Fruit fly (Drosophila melanogaster) whole organism, embryonic: ENCODE measurements around the gene Gr64d.

Experiments used
- Aef1 ChIP-seq: fragments of 200-800 bp; sonication (Bioruptor generic); IDR thresholded peaks from 3 replicates; pipeline ENCODE4 v1.3.6; 2022; ENCODE audit warnings: missing biosample characterization, missing genetic modification characterization
- Blimp-1 ChIP-seq: fragments of 200-800 bp; sonication (Bioruptor generic); optimal IDR thresholded peaks from 3 replicates; lab custom pipeline; 2018; ENCODE audit warnings: missing biosample characterization, missing genetic modification characterization, mild to moderate bottlenecking, moderate library complexity, missing genetic modification reagents
- C15 ChIP-seq: fragments of 200-800 bp; sonication (Bioruptor generic); IDR thresholded peaks from 3 replicates; pipeline ENCODE4 v1.3.6; 2022; ENCODE audit warnings: missing biosample characterization, missing genetic modification characterization
- CG10565 ChIP-seq: fragments of 200-800 bp; sonication (Bioruptor generic); optimal IDR thresholded peaks from 3 replicates; lab custom pipeline; 2016; ENCODE audit warnings: missing biosample characterization, mild to moderate bottlenecking, missing genetic modification characterization
- CG10979 ChIP-seq: fragments of 200-800 bp; sonication (Bioruptor generic); optimal IDR thresholded peaks from 2 replicates; lab custom pipeline; 2018; ENCODE audit warnings: missing biosample characterization, mild to moderate bottlenecking, missing genetic modification characterization, moderate library complexity
- CG11247 ChIP-seq: fragments of 200-800 bp; sonication (Bioruptor generic); IDR thresholded peaks from 2 replicates; pipeline ENCODE4 v1.3.6; 2022; ENCODE audit warnings: missing biosample characterization, missing genetic modification characterization
- CG11504 ChIP-seq: fragments of 200-800 bp; sonication (Bioruptor generic); optimal IDR thresholded peaks from 3 replicates; lab custom pipeline; 2019; ENCODE audit warnings: missing biosample characterization, mild to moderate bottlenecking, missing genetic modification characterization, moderate library complexity
- CG12942 ChIP-seq: fragments of 200-800 bp; sonication (Bioruptor generic); optimal IDR thresholded peaks from 3 replicates; lab custom pipeline; 2016; ENCODE audit warnings: missing biosample characterization, missing genetic modification characterization
- CG13424 ChIP-seq: fragments of 200-800 bp; sonication (Bioruptor generic); optimal IDR thresholded peaks from 2 replicates; lab custom pipeline; 2019; ENCODE audit warnings: missing biosample characterization, mild to moderate bottlenecking, missing genetic modification characterization, moderate library complexity
- CG1792 ChIP-seq: fragments of 200-800 bp; sonication (Bioruptor generic); optimal IDR thresholded peaks from 2 replicates; lab custom pipeline; 2016; ENCODE audit warnings: missing biosample characterization, missing genetic modification characterization
- CG18262 ChIP-seq: fragments of 200-800 bp; optimal IDR thresholded peaks from 3 replicates; lab custom pipeline; 2019; ENCODE audit warnings: missing biosample characterization, mild to moderate bottlenecking, missing genetic modification characterization, moderate library complexity
- CG2199 ChIP-seq: fragments of 200-800 bp; sonication (Bioruptor generic); IDR thresholded peaks from 3 replicates; pipeline ENCODE4 v1.3.6; 2022; ENCODE audit warnings: missing biosample characterization, missing genetic modification characterization
- CG30403 ChIP-seq: fragments of 200-800 bp; sonication (Bioruptor generic); optimal IDR thresholded peaks from 3 replicates; lab custom pipeline; 2016; ENCODE audit warnings: missing biosample characterization, missing genetic modification characterization
- CG31388 ChIP-seq: fragments of 200-800 bp; sonication (Bioruptor generic); optimal IDR thresholded peaks from 2 replicates; lab custom pipeline; 2016; ENCODE audit warnings: missing biosample characterization, missing genetic modification characterization
- CG3726 ChIP-seq: fragments of 200-800 bp; sonication (Bioruptor generic); IDR thresholded peaks from 3 replicates; pipeline ENCODE4, ENCODE4 v1.3.6; 2022; ENCODE audit warnings: missing biosample characterization, missing genetic modification characterization
- CG4360 ChIP-seq: fragments of 200-800 bp; sonication (Bioruptor generic); IDR thresholded peaks from 2 replicates; pipeline ENCODE4 v1.3.6; 2022; ENCODE audit warnings: missing biosample characterization, missing genetic modification characterization
- CG5245 ChIP-seq: fragments of 200-800 bp; sonication (Bioruptor generic); optimal IDR thresholded peaks from 3 replicates; lab custom pipeline; 2016; ENCODE audit warnings: missing biosample characterization, missing genetic modification characterization
- CG8290 ChIP-seq, 3 experiments: fragments of 200-800 bp; sonication (Bioruptor generic); optimal IDR thresholded peaks; 2 replicates each; lab custom pipeline; 2016 to 2019; ENCODE audit warnings: missing biosample characterization in 3 of 3, missing genetic modification characterization in 3 of 3, mild to moderate bottlenecking in 2 of 3, moderate library complexity in 1 of 3
- CG8388 ChIP-seq: fragments of 200-800 bp; sonication (Bioruptor generic); optimal IDR thresholded peaks from 2 replicates; lab custom pipeline; 2019; ENCODE audit warnings: missing biosample characterization, mild to moderate bottlenecking, missing genetic modification characterization, moderate library complexity
- CG9437 ChIP-seq: fragments of 200-800 bp; sonication (Bioruptor generic); optimal IDR thresholded peaks from 2 replicates; lab custom pipeline; 2018; ENCODE audit warnings: missing biosample characterization, mild to moderate bottlenecking, missing genetic modification characterization
- D19B ChIP-seq: fragments of 200-800 bp; sonication (Bioruptor generic); optimal IDR thresholded peaks from 2 replicates; lab custom pipeline; 2017; ENCODE audit warnings: missing biosample characterization, mild to moderate bottlenecking, missing genetic modification characterization
- Dad ChIP-seq: fragments of 200-800 bp; sonication (Bioruptor generic); optimal IDR thresholded peaks from 3 replicates; lab custom pipeline; 2016; ENCODE audit warnings: missing biosample characterization, missing genetic modification characterization
- H15 ChIP-seq: fragments of 200-800 bp; sonication (Bioruptor generic); IDR thresholded peaks from 3 replicates; pipeline ENCODE4 v1.3.6; 2022; ENCODE audit warnings: missing biosample characterization, missing genetic modification characterization
- H2.0 ChIP-seq: fragments of 200-800 bp; sonication (Bioruptor generic); IDR thresholded peaks from 2 replicates; pipeline ENCODE4 v1.3.6; 2022; ENCODE audit warnings: missing biosample characterization, missing genetic modification characterization
- Hand ChIP-seq: fragments of 200-800 bp; sonication (Bioruptor generic); optimal IDR thresholded peaks from 2 replicates; lab custom pipeline; 2017; ENCODE audit warnings: mild to moderate bottlenecking, missing biosample characterization, missing genetic modification reagents, missing genetic modification characterization
- Hr51 ChIP-seq, 2 experiments: fragments of 200-800 bp; sonication (Bioruptor generic); optimal IDR thresholded peaks; 2 replicates in 1 of 2; 3 replicates in 1 of 2; lab custom pipeline; 2016 to 2018; ENCODE audit warnings: missing biosample characterization in 2 of 2, missing genetic modification characterization in 2 of 2, mild to moderate bottlenecking in 1 of 2, moderate library complexity in 1 of 2
- Med ChIP-seq: fragments of 200-800 bp; sonication (Bioruptor generic); peaks from one replicate; lab custom pipeline; 2016; ENCODE audit warnings: missing biosample characterization, missing genetic modification characterization, mild to moderate bottlenecking, inconsistent platforms, moderate library complexity
- Side ChIP-seq: fragments of 200-800 bp; sonication (Bioruptor generic); optimal IDR thresholded peaks from 2 replicates; lab custom pipeline; 2016; ENCODE audit warnings: missing biosample characterization, missing genetic modification characterization
- Spps ChIP-seq: fragments of 200-800 bp; sonication (Bioruptor generic); optimal IDR thresholded peaks from 2 replicates; lab custom pipeline; 2018; ENCODE audit warnings: missing biosample characterization, mild to moderate bottlenecking, missing genetic modification characterization
- Ssrp ChIP-seq: fragments of 200-800 bp; sonication (Bioruptor generic); optimal IDR thresholded peaks from 2 replicates; lab custom pipeline; 2018; ENCODE audit warnings: missing biosample characterization, mild to moderate bottlenecking, missing genetic modification characterization, moderate library complexity
- Usf ChIP-seq: fragments of 200-800 bp; sonication (Bioruptor generic); optimal IDR thresholded peaks from 2 replicates; lab custom pipeline; 2017; ENCODE audit warnings: missing genotype, missing biosample characterization, missing genetic modification characterization
- disco-r ChIP-seq: fragments of 200-800 bp; sonication (Bioruptor generic); optimal IDR thresholded peaks from 2 replicates; lab custom pipeline; 2016; ENCODE audit warnings: missing biosample characterization, missing genetic modification characterization
- dmrt99B ChIP-seq: fragments of 200-800 bp; sonication (Bioruptor generic); optimal IDR thresholded peaks from 2 replicates; lab custom pipeline; 2018; ENCODE audit warnings: missing biosample characterization, mild to moderate bottlenecking, missing genetic modification characterization, moderate library complexity
- hkb ChIP-seq, 2 experiments: fragments of 200-800 bp in 1 of 2; fragments of >200 bp in 1 of 2; sonication (Bioruptor generic) in 1 of 2; IDR thresholded peaks in 1 of 2; optimal IDR thresholded peaks in 1 of 2; 2 replicates each; pipeline versions ENCODE4 v1.3.6 to Lab custom; 2017 to 2022; ENCODE audit warnings: missing biosample characterization in 1 of 2, missing genetic modification characterization in 1 of 2
- kah ChIP-seq: fragments of 200-800 bp; sonication (Bioruptor generic); optimal IDR thresholded peaks from 2 replicates; lab custom pipeline; 2018; ENCODE audit warnings: missing biosample characterization, mild to moderate bottlenecking, missing genetic modification characterization
- lmd ChIP-seq: fragments of 200-800 bp; sonication (Bioruptor generic); IDR thresholded peaks from 2 replicates; pipeline ENCODE4 v1.3.6; 2022; ENCODE audit warnings: missing biosample characterization, missing genetic modification characterization
- onecut ChIP-seq: fragments of 200-800 bp; sonication (Bioruptor generic); IDR thresholded peaks from 2 replicates; pipeline ENCODE4 v1.3.6; 2022; ENCODE audit warnings: missing biosample characterization, missing genetic modification characterization
- p53 ChIP-seq: fragments of 200-800 bp; sonication (Bioruptor generic); optimal IDR thresholded peaks from 2 replicates; lab custom pipeline; 2016; ENCODE audit warnings: missing biosample characterization, missing genetic modification characterization
- psq ChIP-seq: fragments of 200-800 bp; sonication (Bioruptor generic); optimal IDR thresholded peaks from 2 replicates; lab custom pipeline; 2017; ENCODE audit warnings: missing biosample characterization, missing genetic modification characterization
- seq ChIP-seq: fragments of 200-800 bp; sonication (Bioruptor generic); IDR thresholded peaks from 2 replicates; pipeline ENCODE4 v1.3.6; 2022; ENCODE audit warnings: missing biosample characterization, missing genetic modification characterization
- slou ChIP-seq: fragments of 200-800 bp; sonication (Bioruptor generic); optimal IDR thresholded peaks from 3 replicates; lab custom pipeline; 2016; ENCODE audit warnings: missing biosample characterization, missing genetic modification characterization
- unc-4 ChIP-seq: fragments of 200-800 bp; sonication (Bioruptor generic); IDR thresholded peaks from 2 replicates; pipeline ENCODE4 v1.3.6; 2022; ENCODE audit warnings: missing biosample characterization, missing genetic modification characterization; ENCODE audit not compliant: partially characterized antibody
- zen ChIP-seq: fragments of 200-800 bp; sonication (Bioruptor generic); optimal IDR thresholded peaks from 3 replicates; lab custom pipeline; 2018; ENCODE audit warnings: missing biosample characterization, mild to moderate bottlenecking, missing genetic modification characterization, moderate library complexity

Gene Gr64d

DNA sequence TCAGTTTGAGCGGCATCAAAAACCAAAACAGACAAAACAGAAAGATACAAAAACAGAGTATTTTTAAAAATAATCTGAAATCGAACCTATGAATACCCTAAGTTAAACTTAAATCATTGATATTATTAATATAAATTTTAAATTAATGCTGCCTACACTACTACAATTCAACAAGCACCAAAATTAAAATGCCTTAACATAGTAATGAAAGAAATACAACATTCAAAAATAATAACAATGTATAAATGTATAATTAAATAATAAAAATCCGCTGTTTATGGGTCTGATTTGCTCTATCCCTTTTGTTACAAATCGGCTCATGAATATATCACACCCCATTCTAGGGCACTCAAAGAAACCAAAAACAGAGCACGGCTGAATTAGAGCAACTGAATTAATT lies 17.2 kb downstream of the Gr64d start (continued):
- TF ChIP-seq lmd (GFP tag; lab: Robert Waterston, UW) (0 out of 2 replicates have a peak, but pooled peaks have one; percentile 21), onecut (GFP tag; lab: Robert Waterston, UW) (no peak), D19B (GFP tag; lab: Kevin White, UChicago) (peak; percentile 13), CG30403 (GFP tag; lab: Kevin White, UChicago) (peak; percentile 11), p53 (GFP tag; lab: Kevin White, UChicago) (no peak), CG3726 (no peak), psq (GFP tag; lab: Kevin White, UChicago) (no peak), CG2199 (GFP tag; lab: Robert Waterston, UW) (no peak), Usf (GFP tag; lab: Kevin White, UChicago) (no peak), H15 (GFP tag; lab: Robert Waterston, UW) (no peak), Hr51 (GFP tag; optimal IDR thresholded peaks at IDR 0.05; lab: Kevin White, UChicago) (peak in 1 of 2 experiments; percentile 48), CG31388 (no peak), H2.0 (GFP tag; lab: Robert Waterston, UW) (no peak), Blimp-1 (GFP tag; lab: Kevin White, UChicago) (peak; percentile 14), Med (GFP tag; lab: Kevin White, UChicago) (peak; percentile 38), Side (GFP tag; lab: Kevin White, UChicago) (no peak), CG4360 (GFP tag; lab: Robert Waterston, UW) (no peak), hkb (optimal IDR thresholded peaks at IDR 0.05; lab: Kevin White, UChicago) (no peak), hkb (GFP tag; IDR thresholded peaks at IDR 0.05; lab: Robert Waterston, UW) (peak; percentile 38; the same call in 1 of the 2 replicates), Hand (GFP tag; lab: Kevin White, UChicago) (no peak), Dad (GFP tag; lab: Kevin White, UChicago) (no peak), disco-r (GFP tag; lab: Kevin White, UChicago) (no peak), CG5245 (no peak), Ssrp (tag; lab: Kevin White, UChicago) (peak; percentile 22), CG11504 (tag; lab: Kevin White, UChicago) (peak; percentile 54), seq (GFP tag; lab: Robert Waterston, UW) (no peak), Spps (no peak), CG10565 (no peak), dmrt99B (tag; lab: Kevin White, UChicago) (peak; percentile 51), unc-4 (GFP tag; lab: Robert Waterston, UW) (no peak), CG12942 (GFP tag; lab: Kevin White, UChicago) (no peak), CG9437 (GFP tag; lab: Kevin White, UChicago) (peak; percentile 7), CG8290 (GFP tag; optimal IDR thresholded peaks at IDR 0.05; lab: Kevin White, UChicago) (no peak), CG8290 (tag; optimal IDR thresholded peaks at IDR 0.05; lab: Kevin White, UChicago) (no peak), Aef1 (GFP tag; lab: Robert Waterston, UW) (no peak), C15 (GFP tag; lab: Robert Waterston, UW) (no peak), CG11247 (GFP tag; lab: Robert Waterston, UW) (no peak), zen (tag; lab: Kevin White, UChicago) (no peak), slou (GFP tag; lab: Kevin White, UChicago) (no peak), CG8388 (GFP tag; lab: Kevin White, UChicago) (no peak), CG10979 (tag; lab: Kevin White, UChicago) (peak; percentile 15), CG18262 (tag; lab: Kevin White, UChicago) (peak; percentile 30), CG13424 (tag; lab: Kevin White, UChicago) (peak; percentile 11), CG1792 (GFP tag; lab: Kevin White, UChicago) (no peak), kah (GFP tag; lab: Kevin White, UChicago) (no peak)
